Worm (Caenorhabditis elegans) whole organism, young adult: ENCODE data around the gene srb-11.

ENCODE experiments used
- C17E4.6 ChIP-seq: fragments of 200-800 bp; sonication (Bioruptor generic); IDR thresholded peaks from 2 replicates; pipeline ENCODE4 v1.3.6; 2022; ENCODE audit warnings: missing genetic modification reagents, missing genetic modification characterization, missing compliant biosample characterization
- F10E7.11 ChIP-seq: sonication (generic microtip); optimal IDR thresholded peaks from 2 replicates; lab custom pipeline; 2017; ENCODE audit warnings: mild to moderate bottlenecking, missing genetic modification characterization, moderate library complexity, missing compliant biosample characterization
- F33H1.4 ChIP-seq: fragments of 200-800 bp; sonication (Bioruptor generic); IDR thresholded peaks from 2 replicates; pipeline ENCODE4 v1.3.6; 2022; ENCODE audit warnings: missing genetic modification reagents, missing genetic modification characterization, missing compliant biosample characterization
- F55B11.4 ChIP-seq: sonication (generic microtip); optimal IDR thresholded peaks from 2 replicates; lab custom pipeline; 2016; ENCODE audit warnings: missing compliant biosample characterization, missing genetic modification characterization, borderline replicate concordance; ENCODE audit not compliant: insufficient read depth
- Y79H2A.3 ChIP-seq: fragments of 200-800 bp; sonication (Bioruptor generic); conservative IDR thresholded peaks from 2 replicates; pipeline ENCODE4 v1.3.6; 2022; ENCODE audit warnings: missing genetic modification reagents, missing genetic modification characterization, missing compliant biosample characterization
- attf-3 ChIP-seq: fragments of 200-800 bp; sonication (Bioruptor generic); conservative IDR thresholded peaks from 2 replicates; pipeline ENCODE4 v1.3.6; 2022; ENCODE audit warnings: missing genetic modification reagents, missing genetic modification characterization, missing compliant biosample characterization
- attf-6 ChIP-seq: fragments of 200-800 bp; sonication (Bioruptor generic); IDR thresholded peaks from 2 replicates; pipeline ENCODE4 v1.3.6; 2022; ENCODE audit warnings: missing genetic modification reagents, missing genetic modification characterization, missing compliant biosample characterization
- ccch-3 ChIP-seq: fragments of 200-800 bp; sonication (Bioruptor generic); optimal IDR thresholded peaks from 2 replicates; lab custom pipeline; 2018; ENCODE audit warnings: mild to moderate bottlenecking, missing genetic modification characterization, missing compliant biosample characterization
- ceh-100 ChIP-seq: fragments of 200-800 bp; sonication (Bioruptor generic); IDR thresholded peaks from 2 replicates; pipeline ENCODE4 v1.3.6; 2022; ENCODE audit warnings: missing genetic modification reagents, missing genetic modification characterization, missing compliant biosample characterization
- ceh-79 ChIP-seq: sonication (generic microtip); optimal IDR thresholded peaks from 2 replicates; lab custom pipeline; 2017; ENCODE audit warnings: mild to moderate bottlenecking, missing genetic modification characterization, missing compliant biosample characterization
- ceh-91 ChIP-seq: fragments of 200-800 bp; sonication (Bioruptor generic); IDR thresholded peaks from 2 replicates; pipeline ENCODE4 v1.3.6; 2022; ENCODE audit warnings: missing genetic modification reagents, missing genetic modification characterization, missing compliant biosample characterization
- egl-18 ChIP-seq: fragments of 200-800 bp; sonication (Bioruptor generic); IDR thresholded peaks from 2 replicates; pipeline ENCODE4 v1.3.6; 2022; ENCODE audit warnings: missing genetic modification reagents, missing genetic modification characterization, missing compliant biosample characterization
- egl-44 ChIP-seq: fragments of 200-800 bp; sonication (Bioruptor generic); IDR thresholded peaks from 2 replicates; pipeline ENCODE4 v1.3.6; 2022; ENCODE audit warnings: missing genetic modification reagents, missing genetic modification characterization, missing compliant biosample characterization
- egrh-3 ChIP-seq: fragments of 200-800 bp; sonication (Bioruptor generic); IDR thresholded peaks from 2 replicates; pipeline ENCODE4 v1.3.6; 2022; ENCODE audit warnings: missing genetic modification reagents, missing genetic modification characterization, missing compliant biosample characterization
- fkh-3 ChIP-seq: sonication (generic microtip); optimal IDR thresholded peaks from 2 replicates; lab custom pipeline; 2016; ENCODE audit warnings: mild to moderate bottlenecking, missing genetic modification characterization, missing compliant biosample characterization
- gei-17 ChIP-seq: fragments of 200-800 bp; sonication (Bioruptor generic); optimal IDR thresholded peaks from 2 replicates; lab custom pipeline; 2018; ENCODE audit warnings: mild to moderate bottlenecking, missing genetic modification characterization, missing compliant biosample characterization
- him-1 ChIP-seq: sonication (generic microtip); optimal IDR thresholded peaks from 2 replicates; lab custom pipeline; 2016; ENCODE audit warnings: missing genotype, missing genetic modification reagents, missing genetic modification characterization, missing compliant biosample characterization
- hlh-12 ChIP-seq: sonication (generic microtip); optimal IDR thresholded peaks from 2 replicates; lab custom pipeline; 2016; ENCODE audit warnings: missing genetic modification characterization, missing compliant biosample characterization
- hmg-1.2 ChIP-seq: fragments of 200-800 bp; sonication (Bioruptor generic); IDR thresholded peaks from 2 replicates; pipeline ENCODE4 v1.3.6; 2022; ENCODE audit warnings: missing genetic modification reagents, missing genetic modification characterization, missing compliant biosample characterization
- let-607 ChIP-seq, 2 experiments: fragments of 200-800 bp in 1 of 2; sonication (Bioruptor generic) in 1 of 2; sonication (generic microtip) in 1 of 2; optimal IDR thresholded peaks; 2 replicates each; lab custom pipeline; 2016 to 2018; ENCODE audit warnings: mild to moderate bottlenecking in 2 of 2, missing compliant biosample characterization in 2 of 2, missing genetic modification characterization in 2 of 2, moderate library complexity in 2 of 2, missing genotype in 1 of 2
- lin-35 ChIP-seq, 3 experiments: fragments of 150-350 bp in 2 of 3; sonication (generic microtip) in 1 of 3; optimal IDR thresholded peaks; 2 replicates each; lab custom pipeline; 2014 to 2018; ENCODE audit warnings: missing biosample characterization in 3 of 3, missing genetic modification characterization in 3 of 3, missing genetic modification reagents in 3 of 3
- lin-54 ChIP-seq: fragments of 200-800 bp; sonication (Bioruptor generic); optimal IDR thresholded peaks from 2 replicates; lab custom pipeline; 2018; ENCODE audit warnings: mild to moderate bottlenecking, missing genetic modification characterization, missing compliant biosample characterization
- mel-28 ChIP-seq: sonication (generic microtip); optimal IDR thresholded peaks from 2 replicates; lab custom pipeline; 2016; ENCODE audit warnings: borderline replicate concordance, mild to moderate bottlenecking, missing genetic modification characterization, missing compliant biosample characterization
- mes-4 ChIP-seq: sonication (generic microtip); optimal IDR thresholded peaks from 2 replicates; lab custom pipeline; 2016; ENCODE audit warnings: missing genotype, missing genetic modification characterization, missing compliant biosample characterization
- pbrm-1 ChIP-seq: fragments of 200-800 bp; sonication (Bioruptor generic); IDR thresholded peaks from 2 replicates; pipeline ENCODE4 v1.3.6; 2022; ENCODE audit warnings: missing genetic modification reagents, missing genetic modification characterization, missing compliant biosample characterization
- sdz-38 ChIP-seq: sonication (generic microtip); optimal IDR thresholded peaks from 2 replicates; lab custom pipeline; 2016; ENCODE audit warnings: missing genotype, missing genetic modification characterization, missing compliant biosample characterization
- snpc-1.3 ChIP-seq: sonication (generic microtip); optimal IDR thresholded peaks from 2 replicates; lab custom pipeline; 2017; ENCODE audit warnings: missing genetic modification characterization, mild to moderate bottlenecking, missing compliant biosample characterization, antibody characterized with exemption, moderate library complexity, missing genotype, missing genetic modification reagents; ENCODE audit not compliant: insufficient read depth
- snpc-3.4 ChIP-seq: sonication (generic microtip); optimal IDR thresholded peaks from 2 replicates; lab custom pipeline; 2017; ENCODE audit warnings: missing genetic modification characterization, mild to moderate bottlenecking, missing compliant biosample characterization, antibody characterized with exemption, moderate library complexity, missing genotype, missing genetic modification reagents
- snpc-4 ChIP-seq, 5 experiments: fragments of 150-350 bp in 1 of 5; sonication (generic microtip) in 4 of 5; optimal IDR thresholded peaks; 2 replicates each; lab custom pipeline; 2014 to 2018; ENCODE audit warnings: missing genetic modification characterization in 5 of 5, missing biosample characterization in 3 of 5, antibody characterized with exemption in 2 of 5, mild to moderate bottlenecking in 2 of 5, missing compliant biosample characterization in 2 of 5, missing genotype in 2 of 5, moderate library complexity in 2 of 5, missing genetic modification reagents in 1 of 5
- tbx-9 ChIP-seq: sonication (generic microtip); optimal IDR thresholded peaks from 2 replicates; lab custom pipeline; 2016; ENCODE audit warnings: borderline replicate concordance, missing genetic modification characterization, inconsistent platforms, missing compliant biosample characterization
- tlf-1 ChIP-seq: fragments of 200-800 bp; sonication (Bioruptor generic); optimal IDR thresholded peaks from 2 replicates; lab custom pipeline; 2018; ENCODE audit warnings: mild to moderate bottlenecking, missing genetic modification characterization, missing compliant biosample characterization
- zfh-2 ChIP-seq: fragments of 200-800 bp; sonication (Bioruptor generic); conservative IDR thresholded peaks from 2 replicates; pipeline ENCODE4 v1.3.6; 2022; ENCODE audit warnings: missing genetic modification reagents, missing genetic modification characterization, missing compliant biosample characterization
- ztf-6 ChIP-seq: fragments of 200-800 bp; sonication (Bioruptor generic); IDR thresholded peaks from 2 replicates; pipeline ENCODE4 v1.3.6; 2022; ENCODE audit warnings: missing genetic modification reagents, missing genetic modification characterization, missing compliant biosample characterization

The srb-11 gene

ce11 chrIII:6504157-6504556 is 11.4 kb upstream of the srb-11 start:
- peak; percentile 79 for TF ChIP-seq attf-3

ce11 chrIII:6500032-6500564 is 7.4 kb upstream of the srb-11 start, which contains the start of gene F23F12.3:
Gene F23F12.3, plus strand, starts transcription at chrIII:6500514.
- no peak for TF ChIP-seq ceh-79 (tag; lab: Kevin White, UChicago)
- TF ChIP-seq snpc-4 (GFP tag; optimal IDR thresholded peaks at IDR 0.05; lab: Kevin White, UChicago) = no peak
- TF ChIP-seq snpc-4 (tag; optimal IDR thresholded peaks at IDR 0.05; lab: Kevin White, UChicago) = no peak
- TF ChIP-seq snpc-1.3 (tag; lab: Kevin White, UChicago) = no peak
- no peak for TF ChIP-seq egrh-3 (GFP tag; lab: Robert Waterston, UW)
- TF ChIP-seq Y79H2A.3 (GFP tag; lab: Robert Waterston, UW) = no peak
- no peak for TF ChIP-seq him-1 (tag; lab: Kevin White, UChicago)
- TF ChIP-seq hlh-12 (tag; lab: Kevin White, UChicago) = no peak
- no peak for TF ChIP-seq ccch-3
- TF ChIP-seq ceh-100 (GFP tag; lab: Robert Waterston, UW) = no peak
- no peak for TF ChIP-seq ztf-6
- no peak for TF ChIP-seq zfh-2 (GFP tag; lab: Robert Waterston, UW)
- TF ChIP-seq lin-54 (GFP tag; lab: Kevin White, UChicago) = no peak
- TF ChIP-seq tlf-1 (GFP tag; lab: Kevin White, UChicago) = no peak
- TF ChIP-seq mes-4 (tag; lab: Kevin White, UChicago) = no peak
- no peak for TF ChIP-seq ceh-91 (GFP tag; lab: Robert Waterston, UW)
- no peak for TF ChIP-seq sdz-38 (tag; lab: Kevin White, UChicago)
- TF ChIP-seq attf-6 = no peak
- TF ChIP-seq F55B11.4 (tag; lab: Kevin White, UChicago) = no peak

- TF ChIP-seq egl-18 (GFP tag; lab: Robert Waterston, UW) (no peak), snpc-3.4 (tag; lab: Kevin White, UChicago) (no peak), lin-35 (GFP tag; optimal IDR thresholded peaks at IDR 0.05; lab: Kevin White, UChicago) (no peak), pbrm-1 (GFP tag; lab: Robert Waterston, UW) (no peak), C17E4.6 (GFP tag; lab: Robert Waterston, UW) (no peak)
Observed at ce11 chrIII:6499102-6499501, 6.4 kb upstream of the srb-11 start.

ce11 chrIII:6498176-6498575 is 5.5 kb upstream of the srb-11 start, which contains the start of gene sdz-15:
Gene sdz-15, plus strand, starts transcription at chrIII:6498476.
- no peak for TF ChIP-seq let-607 (tag; optimal IDR thresholded peaks at IDR 0.05; lab: Kevin White, UChicago)
- TF ChIP-seq gei-17 (GFP tag; lab: Kevin White, UChicago) = no peak
- no peak for TF ChIP-seq C17E4.6 (GFP tag; lab: Robert Waterston, UW)
- no peak for TF ChIP-seq F10E7.11
- TF ChIP-seq egl-18 (GFP tag; lab: Robert Waterston, UW) = no peak
- TF ChIP-seq hmg-1.2 (GFP tag; lab: Robert Waterston, UW) = no peak
- TF ChIP-seq lin-35 (GFP tag; optimal IDR thresholded peaks at IDR 0.05; lab: Kevin White, UChicago) = no peak
- TF ChIP-seq egl-44 (GFP tag; lab: Robert Waterston, UW) = no peak
- no peak for TF ChIP-seq F55B11.4 (tag; lab: Kevin White, UChicago)
- no peak for TF ChIP-seq tbx-9 (tag; lab: Kevin White, UChicago)
- TF ChIP-seq fkh-3 = no peak
- TF ChIP-seq mel-28 (tag; lab: Kevin White, UChicago) = no peak
- no peak for TF ChIP-seq F33H1.4
- TF ChIP-seq ztf-6 = no peak
- TF ChIP-seq, all 124 proteins: peak for 0
